Worm (Caenorhabditis elegans): Measurements from ENCODE around the gene fbxc-53.

fbxc-53 gene

DNA sequence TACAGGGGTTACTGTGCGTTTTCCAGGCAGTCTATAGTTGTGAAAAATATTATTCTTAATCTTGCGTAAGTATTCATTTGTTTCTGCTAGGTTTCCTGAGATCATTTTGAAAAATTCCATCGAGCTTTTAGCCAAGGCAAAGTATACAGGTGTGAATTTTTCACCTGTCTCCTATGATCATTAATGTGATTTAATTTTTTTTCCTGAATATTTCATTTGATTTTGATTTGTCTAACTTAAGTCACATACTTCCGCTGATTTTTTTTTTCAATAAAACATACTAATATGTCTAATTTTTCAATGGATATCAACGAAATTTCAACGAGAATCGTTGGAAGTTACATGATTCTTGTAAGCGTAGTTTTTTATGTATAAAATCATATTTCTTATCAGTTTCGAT, 5.8 kb upstream of the fbxc-53 start, which contains the start of gene srx-108:
Gene srx-108, plus strand, starts transcription at position 301 of the 400 bp plus-strand sequence.
- TF ChIP-seq tbx-2 (tag; optimal IDR thresholded peaks at IDR 0.05) (no peak), Y116A8C.19 (tag; optimal IDR thresholded peaks at IDR 0.05; ENCODE audit: borderline replicate concordance) (no peak), efl-1 (optimal IDR thresholded peaks at IDR 0.05) (no peak), efl-1 (GFP tag; optimal IDR thresholded peaks at IDR 0.05 in 1 of 2) (peak in 1 of 2 experiments; percentile 54), nhr-77 (tag; optimal IDR thresholded peaks at IDR 0.05) (no peak), snpc-4 (tag; optimal IDR thresholded peaks at IDR 0.05) (no peak)

DNA sequence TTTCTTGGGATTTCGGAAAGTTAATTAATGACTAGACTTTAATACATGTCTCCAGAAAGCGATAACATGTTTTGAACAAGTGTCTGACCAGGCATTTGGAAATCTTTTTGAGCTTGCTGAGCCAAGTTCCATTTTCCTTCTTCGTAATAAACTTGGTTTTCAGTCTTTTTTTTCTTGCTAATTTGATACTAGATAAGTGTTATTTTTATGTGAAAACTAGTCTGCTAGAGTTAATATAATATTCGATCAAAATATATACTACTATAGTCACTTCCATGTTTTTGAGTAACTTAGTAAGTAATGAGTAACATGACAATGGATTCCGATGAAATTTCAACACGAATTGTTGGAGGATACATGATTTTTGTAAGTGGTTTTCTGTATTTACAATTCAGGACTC, 1.8 kb upstream of the fbxc-53 start, which contains the start of gene srx-110:
Gene srx-110, plus strand, starts transcription at position 301 of the 400 bp plus-strand sequence.
- no peak for TF ChIP-seq unc-130 (tag; optimal IDR thresholded peaks at IDR 0.05)
- TF ChIP-seq unc-86 (tag; optimal IDR thresholded peaks at IDR 0.05), result no peak
- TF ChIP-seq hlh-17 (GFP tag; optimal IDR thresholded peaks at IDR 0.05; ENCODE audit: borderline replicate concordance), result no peak

DNA sequence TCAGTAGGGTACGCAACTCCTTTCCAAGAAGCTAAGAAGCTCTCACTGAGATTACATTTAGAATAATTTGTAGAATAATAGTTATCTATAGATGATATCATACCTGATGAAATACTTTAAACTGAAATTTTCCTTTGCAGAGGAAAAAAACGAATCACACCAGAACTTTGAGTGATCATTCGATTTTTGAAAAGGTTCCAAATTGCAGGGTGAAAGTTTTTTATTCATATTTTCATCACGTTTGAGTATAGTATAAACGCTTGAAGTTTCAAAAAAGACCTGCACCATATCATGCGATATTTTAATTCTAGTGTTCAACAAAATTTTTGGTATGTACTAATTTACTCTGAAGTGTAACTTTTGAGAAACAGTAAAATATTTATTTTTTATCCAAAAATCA, 3.5 kb downstream of the fbxc-53 start, which contains the start of gene srh-100:
Gene srh-100, minus strand, starts transcription at position 101 of the 400 bp plus-strand sequence.
- no peak for TF ChIP-seq lin-39 (tag; optimal IDR thresholded peaks at IDR 0.05)
- no peak for TF ChIP-seq C16A3.4 (tag; optimal IDR thresholded peaks at IDR 0.05)
- no peak for TF ChIP-seq fkh-10 (GFP tag; optimal IDR thresholded peaks at IDR 0.05)
- no peak for TF ChIP-seq lin-15B (tag; optimal IDR thresholded peaks at IDR 0.05)

DNA sequence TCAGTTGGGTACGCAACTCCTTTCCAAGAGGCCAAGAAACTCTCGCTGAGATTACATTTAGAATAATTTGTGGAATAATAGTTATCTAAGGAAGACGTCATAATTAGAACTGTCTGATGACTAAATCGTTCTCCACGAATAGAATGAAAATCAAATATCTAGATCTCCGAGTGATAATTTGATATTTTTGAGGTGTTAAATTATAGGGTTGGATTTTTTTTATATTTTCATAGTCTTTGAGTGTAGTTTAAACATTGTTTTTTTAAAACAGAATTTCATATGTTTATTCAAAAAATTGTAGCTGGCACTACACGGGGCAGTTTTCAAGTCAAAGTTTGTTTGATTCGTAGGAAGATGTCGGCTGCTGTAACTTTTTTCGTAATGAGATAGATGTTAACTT, 5.4 kb downstream of the fbxc-53 start, which contains the start of gene srh-99:
Gene srh-99, minus strand, starts transcription at position 101 of the 400 bp plus-strand sequence.
- no peak for TF ChIP-seq ces-1 (GFP tag; optimal IDR thresholded peaks at IDR 0.05)
- no peak for TF ChIP-seq nhr-90 (tag; optimal IDR thresholded peaks at IDR 0.05; ENCODE audit: poor library complexity)
- TF ChIP-seq ama-1 (optimal IDR thresholded peaks at IDR 0.05), result no peak
- TF ChIP-seq pag-3 (tag; optimal IDR thresholded peaks at IDR 0.05; ENCODE audit: borderline replicate concordance, insufficient read depth), result no peak
- no peak for TF ChIP-seq elt-2 (tag; optimal IDR thresholded peaks at IDR 0.05)
- no peak for TF ChIP-seq unc-98 (GFP tag; IDR thresholded peaks at IDR 0.05)

DNA sequence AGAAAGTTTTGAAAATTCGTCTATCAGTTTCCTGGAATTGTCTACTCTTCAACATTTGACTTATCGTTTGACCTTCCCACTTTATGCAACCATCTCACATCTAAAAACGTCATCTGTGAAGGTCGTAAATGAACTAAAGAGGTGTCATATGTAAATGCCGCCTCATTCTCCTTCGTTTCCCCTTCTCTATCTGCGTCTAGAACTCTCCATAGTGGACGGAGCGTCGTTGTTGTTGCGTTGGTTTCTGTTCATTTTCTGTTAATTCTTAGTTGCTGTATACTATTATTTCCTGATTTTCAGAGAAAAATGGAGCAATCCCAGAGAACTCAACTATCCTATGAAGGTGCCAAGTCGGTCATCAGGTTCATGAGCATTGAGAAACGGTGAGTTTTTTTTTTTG, 5.9 kb downstream of the fbxc-53 start, which contains the start of gene fbxc-52:
Gene fbxc-52, plus strand, starts transcription at position 301 of the 400 bp plus-strand sequence.
- no peak for TF ChIP-seq mdl-1 (tag; optimal IDR thresholded peaks at IDR 0.05)
- TF ChIP-seq ceh-82 (tag; optimal IDR thresholded peaks at IDR 0.05), result no peak
- no peak for TF ChIP-seq nhr-12 (tag; optimal IDR thresholded peaks at IDR 0.05)
- TF ChIP-seq hlh-17 (GFP tag; optimal IDR thresholded peaks at IDR 0.05; ENCODE audit: borderline replicate concordance), result no peak
- no peak for TF ChIP-seq tlp-1 (tag; optimal IDR thresholded peaks at IDR 0.05)
- TF ChIP-seq sptf-1 (tag; optimal IDR thresholded peaks at IDR 0.05), result no peak
- TF ChIP-seq lin-35 (GFP tag; optimal IDR thresholded peaks at IDR 0.05), result no peak
- no peak for TF ChIP-seq ceh-8 (GFP tag; optimal IDR thresholded peaks at IDR 0.05)
- no peak for TF ChIP-seq sup-37 (GFP tag; optimal IDR thresholded peaks at IDR 0.05)
- no peak for TF ChIP-seq aha-1 (tag; optimal IDR thresholded peaks at IDR 0.05)
- no peak for TF ChIP-seq alr-1 (tag; optimal IDR thresholded peaks at IDR 0.05; ENCODE audit: borderline replicate concordance)
- no peak for TF ChIP-seq nhr-11 (tag; optimal IDR thresholded peaks at IDR 0.05)

DNA sequence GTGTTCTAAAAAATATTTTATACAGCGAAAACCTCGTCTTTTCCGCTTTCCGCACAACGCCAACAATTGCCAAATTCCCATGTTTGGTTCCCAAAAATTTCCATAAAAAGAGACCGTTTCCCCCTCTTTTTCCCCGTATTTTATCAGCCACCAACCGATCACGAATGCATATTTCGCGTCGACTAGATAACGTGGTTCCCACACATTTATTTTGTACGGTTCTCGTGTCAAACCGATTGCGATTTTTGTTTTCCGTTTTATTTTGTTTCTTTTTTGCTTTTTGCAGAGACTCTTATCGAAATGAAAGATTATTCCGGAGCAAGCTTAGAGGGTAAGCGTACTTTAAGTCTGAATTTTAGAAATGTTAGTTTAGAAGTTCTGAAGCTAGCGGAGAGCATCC, 9.9 kb downstream of the fbxc-53 start, which contains the start of gene C46E10.3:
Gene C46E10.3, plus strand, starts transcription at position 301 of the 400 bp plus-strand sequence.
- TF ChIP-seq lir-3 (tag; optimal IDR thresholded peaks at IDR 0.05; ENCODE audit: poor library complexity) (no peak), nhr-77 (tag; optimal IDR thresholded peaks at IDR 0.05) (no peak), nhr-11 (tag; optimal IDR thresholded peaks at IDR 0.05) (no peak), lin-13 (GFP tag; optimal IDR thresholded peaks at IDR 0.05) (no peak), tlp-1 (tag; optimal IDR thresholded peaks at IDR 0.05) (no peak), elt-2 (tag; optimal IDR thresholded peaks at IDR 0.05) (no peak), isw-1 (GFP tag; IDR thresholded peaks at IDR 0.05) (no peak)

Data from whole organism, L1 larva.